Worm (Caenorhabditis elegans): Measurements from ENCODE around the gene C27D8.1.

DNA sequence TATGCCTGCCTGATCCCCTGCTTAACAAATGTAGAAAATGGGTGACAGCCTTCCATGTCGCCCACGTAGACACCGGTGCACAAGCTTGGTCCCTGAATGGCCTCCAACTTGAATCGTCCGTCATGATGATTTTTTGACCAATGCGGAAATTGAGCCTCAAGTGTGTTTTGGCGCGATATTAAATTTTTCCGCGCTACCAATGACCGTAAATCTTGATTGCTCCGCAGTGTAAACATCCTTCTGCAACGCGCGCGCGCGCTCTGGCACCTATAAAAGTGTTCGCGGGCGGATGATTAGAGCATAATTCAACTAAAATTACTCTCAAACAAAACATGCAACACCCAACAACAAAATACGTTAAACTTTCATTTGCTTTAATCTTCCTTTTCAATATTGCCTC lies 2.0 kb downstream of the C27D8.1 start, which contains the start of gene idpp-7:
- TF ChIP-seq scrt-1 (GFP tag; IDR thresholded peaks at IDR 0.05) (no peak), tbx-11 (GFP tag; IDR thresholded peaks at IDR 0.05) (no peak), ceh-36 (tag; optimal IDR thresholded peaks at IDR 0.05) (no peak), ama-1 (optimal IDR thresholded peaks at IDR 0.05) (no peak), aly-1 (tag; optimal IDR thresholded peaks at IDR 0.05) (no peak), pes-1 (GFP tag; IDR thresholded peaks at IDR 0.05) (no peak), F13C5.2 (tag; optimal IDR thresholded peaks at IDR 0.05) (no peak), B0310.2 (tag; optimal IDR thresholded peaks at IDR 0.05) (no peak), hmg-4 (GFP tag; optimal IDR thresholded peaks at IDR 0.05) (no peak), hmbx-1 (tag; optimal IDR thresholded peaks at IDR 0.05) (no peak), hnd-1 (tag; optimal IDR thresholded peaks at IDR 0.05) (no peak)
